Worm (Caenorhabditis elegans) whole organism, L4 larva: Measurements from ENCODE around the gene W09D6.1.

Experiments used
- F10B5.3 ChIP-seq: sonication (generic microtip); optimal IDR thresholded peaks from 2 replicates; lab custom pipeline; 2016; ENCODE audit warnings: mild to moderate bottlenecking, missing genetic modification characterization, missing compliant biosample characterization
- F37D6.2 ChIP-seq: sonication (generic microtip); optimal IDR thresholded peaks from 2 replicates; lab custom pipeline; 2016; ENCODE audit warnings: mild to moderate bottlenecking, missing genetic modification characterization, missing compliant biosample characterization
- F44E2.7 ChIP-seq: fragments of 200-800 bp; sonication (Bioruptor generic); IDR thresholded peaks from 2 replicates; pipeline ENCODE4 v2.1.2; 2022; ENCODE audit warnings: missing genetic modification characterization, missing compliant biosample characterization
- T20F7.1 ChIP-seq: fragments of 200-800 bp; sonication (Bioruptor generic); optimal IDR thresholded peaks from 2 replicates; lab custom pipeline; 2018; ENCODE audit warnings: mild to moderate bottlenecking, missing genetic modification characterization, missing compliant biosample characterization
- ZK546.5 ChIP-seq, 2 experiments: sonication (generic microtip); optimal IDR thresholded peaks; 2 replicates each; lab custom pipeline; 2017; ENCODE audit warnings: missing biosample characterization in 2 of 2, missing genetic modification characterization in 2 of 2
- aly-2 ChIP-seq: sonication (generic microtip); optimal IDR thresholded peaks from 2 replicates; lab custom pipeline; 2018; ENCODE audit warnings: missing biosample characterization, missing genetic modification characterization
- attf-4 ChIP-seq: sonication (generic microtip); optimal IDR thresholded peaks from 3 replicates; lab custom pipeline; 2017; ENCODE audit warnings: missing biosample characterization, missing genetic modification characterization
- ceh-28 ChIP-seq: fragments of 150-350 bp; optimal IDR thresholded peaks from 2 replicates; lab custom pipeline; 2014; ENCODE audit warnings: missing biosample characterization, missing genetic modification reagents, missing genetic modification characterization
- ceh-62 ChIP-seq: sonication (generic microtip); optimal IDR thresholded peaks from 2 replicates; lab custom pipeline; 2017; ENCODE audit warnings: missing biosample characterization, missing genetic modification characterization
- cey-2 ChIP-seq: sonication (generic microtip); optimal IDR thresholded peaks from 3 replicates; lab custom pipeline; 2017; ENCODE audit warnings: missing genetic modification characterization, mild to moderate bottlenecking, missing compliant biosample characterization, antibody characterized with exemption, borderline replicate concordance; ENCODE audit not compliant: insufficient read depth
- daf-12 ChIP-seq: fragments of 150-350 bp; optimal IDR thresholded peaks from 2 replicates; lab custom pipeline; 2014; ENCODE audit warnings: missing biosample characterization, missing genetic modification reagents, missing genetic modification characterization
- daf-16 ChIP-seq, 3 experiments: sonication (generic microtip); optimal IDR thresholded peaks; 2 replicates each; lab custom pipeline; 2016 to 2017; ENCODE audit warnings: missing genetic modification characterization in 3 of 3, missing genetic modification reagents in 3 of 3, mild to moderate bottlenecking in 2 of 3, missing compliant biosample characterization in 2 of 3, missing biosample characterization in 1 of 3, moderate library complexity in 1 of 3
- daf-19 ChIP-seq: fragments of 200-800 bp; sonication (Bioruptor generic); conservative IDR thresholded peaks from 2 replicates; pipeline ENCODE4 v1.3.6; 2022; ENCODE audit warnings: missing genetic modification characterization, missing compliant biosample characterization
- daf-8 ChIP-seq: fragments of 200-800 bp; sonication (Bioruptor generic); IDR thresholded peaks from 2 replicates; pipeline ENCODE4 v1.3.6; 2022; ENCODE audit warnings: missing genetic modification characterization, missing compliant biosample characterization
- dmd-6 ChIP-seq: fragments of 200-800 bp; sonication (Bioruptor generic); IDR thresholded peaks from 2 replicates; pipeline ENCODE4 v1.3.6; 2022; ENCODE audit warnings: missing genetic modification reagents, missing genetic modification characterization, missing compliant biosample characterization
- dmd-8 ChIP-seq: fragments of 200-800 bp; sonication (Bioruptor generic); IDR thresholded peaks from 2 replicates; pipeline ENCODE4 v1.3.6; 2022; ENCODE audit warnings: missing genetic modification characterization, missing compliant biosample characterization
- dmd-9 ChIP-seq: fragments of 200-800 bp; sonication (Bioruptor generic); IDR thresholded peaks from 2 replicates; pipeline ENCODE4 v1.3.6; 2022; ENCODE audit warnings: missing genetic modification reagents, missing genetic modification characterization, missing compliant biosample characterization
- dve-1 ChIP-seq: sonication (generic microtip); optimal IDR thresholded peaks from 2 replicates; lab custom pipeline; 2017; ENCODE audit warnings: antibody characterized with exemption, mild to moderate bottlenecking, missing genetic modification characterization, missing compliant biosample characterization; ENCODE audit not compliant: insufficient read depth
- egl-27 ChIP-seq: sonication (generic microtip); optimal IDR thresholded peaks from 3 replicates; lab custom pipeline; 2017; ENCODE audit warnings: missing biosample characterization, missing genetic modification reagents, missing genetic modification characterization
- fos-1 ChIP-seq: fragments of 150-350 bp; optimal IDR thresholded peaks from 2 replicates; lab custom pipeline; 2014; ENCODE audit warnings: missing biosample characterization, missing genetic modification characterization
- gei-8 ChIP-seq: fragments of 200-800 bp; sonication (Bioruptor generic); optimal IDR thresholded peaks from 2 replicates; lab custom pipeline; 2018; ENCODE audit warnings: mild to moderate bottlenecking, missing genetic modification characterization, missing compliant biosample characterization
- hif-1 ChIP-seq, 2 experiments: sonication (generic microtip); optimal IDR thresholded peaks; 2 replicates each; lab custom pipeline; 2016 to 2017; ENCODE audit warnings: missing compliant biosample characterization in 2 of 2, missing genetic modification characterization in 2 of 2, missing genetic modification reagents in 2 of 2, missing genotype in 2 of 2, mild to moderate bottlenecking in 1 of 2
- hlh-30 ChIP-seq: sonication (generic microtip); optimal IDR thresholded peaks from 2 replicates; lab custom pipeline; 2017; ENCODE audit warnings: antibody characterized with exemption, mild to moderate bottlenecking, missing genetic modification characterization, missing compliant biosample characterization; ENCODE audit not compliant: insufficient read depth
- lim-7 ChIP-seq: fragments of 200-800 bp; sonication (Bioruptor generic); IDR thresholded peaks from 2 replicates; pipeline ENCODE4 v1.3.6; 2022; ENCODE audit warnings: missing genetic modification characterization, missing compliant biosample characterization
- lin-1 ChIP-seq: fragments of 200-800 bp; sonication (Bioruptor generic); IDR thresholded peaks from 2 replicates; pipeline ENCODE4 v1.3.6; 2022; ENCODE audit warnings: missing genetic modification reagents, missing genetic modification characterization, missing compliant biosample characterization
- lin-13 ChIP-seq: fragments of 150-350 bp; optimal IDR thresholded peaks from 2 replicates; lab custom pipeline; 2014; ENCODE audit warnings: missing biosample characterization, missing genetic modification reagents, missing genetic modification characterization
- mdt-29 ChIP-seq: fragments of 200-800 bp; sonication (Bioruptor generic); IDR thresholded peaks from 2 replicates; pipeline ENCODE4 v1.3.6; 2022; ENCODE audit warnings: missing genetic modification reagents, missing genetic modification characterization, missing compliant biosample characterization
- mep-1 ChIP-seq: fragments of 150-350 bp; sonication (generic microtip); optimal IDR thresholded peaks from 3 replicates; lab custom pipeline; 2014; ENCODE audit warnings: missing biosample characterization, missing genetic modification characterization
- nhr-11 ChIP-seq: fragments of 150-350 bp; optimal IDR thresholded peaks from 2 replicates; lab custom pipeline; 2014; ENCODE audit warnings: missing biosample characterization, missing genetic modification characterization
- nhr-237 ChIP-seq: sonication (generic microtip); optimal IDR thresholded peaks from 2 replicates; lab custom pipeline; 2017; ENCODE audit warnings: missing biosample characterization, missing genetic modification characterization
- nhr-25 ChIP-seq: sonication (generic microtip); optimal IDR thresholded peaks from 2 replicates; lab custom pipeline; 2017; ENCODE audit warnings: missing genetic modification characterization, mild to moderate bottlenecking, missing compliant biosample characterization, antibody characterized with exemption, moderate library complexity, borderline replicate concordance; ENCODE audit not compliant: insufficient read depth
- nhr-41 ChIP-seq: fragments of 200-800 bp; sonication (Bioruptor generic); IDR thresholded peaks from 2 replicates; pipeline ENCODE4 v1.3.6; 2022; ENCODE audit warnings: missing genetic modification reagents, missing genetic modification characterization, missing compliant biosample characterization
- nhr-6 ChIP-seq: fragments of 150-350 bp; optimal IDR thresholded peaks from 2 replicates; lab custom pipeline; 2014; ENCODE audit warnings: missing biosample characterization, missing genetic modification characterization
- nhr-76 ChIP-seq: fragments of 150-350 bp; optimal IDR thresholded peaks from 2 replicates; lab custom pipeline; 2014; ENCODE audit warnings: missing biosample characterization, missing genetic modification characterization
- pha-4 ChIP-seq, 2 experiments: fragments of 150-350 bp in 1 of 2; fragments of 200-800 bp in 1 of 2; sonication (Bioruptor generic) in 1 of 2; IDR thresholded peaks in 1 of 2; optimal IDR thresholded peaks in 1 of 2; 2 replicates each; pipeline versions ENCODE4 v1.3.6 to Lab custom; 2014 to 2022; ENCODE audit warnings: missing genetic modification characterization in 2 of 2, missing genetic modification reagents in 2 of 2, missing biosample characterization in 1 of 2, missing compliant biosample characterization in 1 of 2
- php-3 ChIP-seq: fragments of 200-800 bp; sonication (Bioruptor generic); IDR thresholded peaks from 2 replicates; pipeline ENCODE4 v1.3.6; 2022; ENCODE audit warnings: missing genetic modification reagents, missing genetic modification characterization, missing compliant biosample characterization
- rbr-2 ChIP-seq: sonication (generic microtip); optimal IDR thresholded peaks from 2 replicates; lab custom pipeline; 2016; ENCODE audit warnings: missing genotype, missing genetic modification characterization, missing compliant biosample characterization
- saeg-2 ChIP-seq: fragments of 200-800 bp; sonication (Bioruptor generic); IDR thresholded peaks from 2 replicates; pipeline ENCODE4 v1.3.6; 2022; ENCODE audit warnings: missing genetic modification reagents, missing genetic modification characterization, missing compliant biosample characterization
- set-16 ChIP-seq: fragments of 200-800 bp; sonication (Bioruptor generic); IDR thresholded peaks from 2 replicates; pipeline ENCODE4 v1.3.6; 2022; ENCODE audit warnings: missing genetic modification reagents, missing genetic modification characterization, missing compliant biosample characterization
- spr-1 ChIP-seq: sonication (generic microtip); optimal IDR thresholded peaks from 2 replicates; lab custom pipeline; 2016; ENCODE audit warnings: mild to moderate bottlenecking, missing genetic modification characterization, missing compliant biosample characterization
- spr-3 ChIP-seq: fragments of 200-800 bp; sonication (Bioruptor generic); optimal IDR thresholded peaks from 2 replicates; lab custom pipeline; 2018; ENCODE audit warnings: mild to moderate bottlenecking, missing genetic modification characterization, missing compliant biosample characterization
- tra-1 ChIP-seq: fragments of 200-800 bp; sonication (Bioruptor generic); IDR thresholded peaks from 2 replicates; pipeline ENCODE4 v1.3.6; 2022; ENCODE audit warnings: missing genetic modification reagents, missing genetic modification characterization, missing compliant biosample characterization
- unc-130 ChIP-seq: sonication (generic microtip); optimal IDR thresholded peaks from 2 replicates; lab custom pipeline; 2016; ENCODE audit warnings: missing genetic modification reagents, missing genetic modification characterization, missing compliant biosample characterization
- unc-62 ChIP-seq, 3 experiments: fragments of 150-350 bp in 1 of 3; sonication (generic microtip); optimal IDR thresholded peaks in 2 of 3; peaks in 1 of 3; 1 replicate in 1 of 3; 2 replicates in 2 of 3; lab custom pipeline; 2014 to 2017; ENCODE audit warnings: missing biosample characterization in 3 of 3, missing genetic modification characterization in 3 of 3, missing genetic modification reagents in 3 of 3, missing genotype in 1 of 3
- vab-7 ChIP-seq: fragments of 200-800 bp; sonication (Bioruptor generic); IDR thresholded peaks from 2 replicates; pipeline ENCODE4 v1.3.6; 2022; ENCODE audit warnings: missing genetic modification reagents, missing genetic modification characterization, missing compliant biosample characterization
- zag-1 ChIP-seq: fragments of 150-350 bp; optimal IDR thresholded peaks from 2 replicates; lab custom pipeline; 2014; ENCODE audit warnings: missing biosample characterization, missing genetic modification characterization
- zfp-3 ChIP-seq: fragments of 200-800 bp; sonication (Bioruptor generic); conservative IDR thresholded peaks from 2 replicates; pipeline ENCODE4 v1.3.6; 2022; ENCODE audit warnings: missing genetic modification reagents, missing genetic modification characterization, missing compliant biosample characterization
- ztf-11 ChIP-seq: fragments of 150-350 bp; optimal IDR thresholded peaks from 2 replicates; lab custom pipeline; 2014; ENCODE audit warnings: missing biosample characterization, missing genetic modification characterization
- ztf-7 ChIP-seq: fragments of 150-350 bp; optimal IDR thresholded peaks from 2 replicates; lab custom pipeline; 2014; ENCODE audit warnings: missing biosample characterization, missing genetic modification characterization

Gene W09D6.1

ce11 chrIII:11090112-11090648, 21.5 kb downstream of the W09D6.1 start:
- TF ChIP-seq dmd-6 (GFP tag; lab: Robert Waterston, UW) (0 out of 2 replicates have a peak, but pooled peaks have one; percentile 23), dmd-9 (GFP tag; lab: Robert Waterston, UW) (0 out of 2 replicates have a peak, but pooled peaks have one; percentile 17), F37D6.2 (tag; lab: Kevin White, UChicago) (no peak), lin-1 (GFP tag; lab: Robert Waterston, UW) (no peak), attf-4 (tag; lab: Kevin White, UChicago) (no peak), mdt-29 (GFP tag; lab: Robert Waterston, UW) (peak; percentile 37; the same call in 1 of the 2 replicates), daf-19 (GFP tag; lab: Robert Waterston, UW) (no peak), unc-62 (GFP tag; optimal IDR thresholded peaks at IDR 0.05 in 1 of 2; lab: Kevin White, UChicago) (no peak), unc-62 (tag; optimal IDR thresholded peaks at IDR 0.05; lab: Kevin White, UChicago) (no peak), rbr-2 (tag; lab: Kevin White, UChicago) (no peak), saeg-2 (no peak), nhr-25 (tag; lab: Kevin White, UChicago) (peak; percentile 65), F44E2.7 (GFP tag; lab: Robert Waterston, UW) (no peak), ztf-11 (tag; lab: Kevin White, UChicago) (no peak), dve-1 (tag; lab: Kevin White, UChicago) (peak; percentile 40), unc-130 (no peak), hif-1 (tag; optimal IDR thresholded peaks at IDR 0.05; lab: Kevin White, UChicago) (no peak), ceh-62 (tag; lab: Kevin White, UChicago) (no peak), zag-1 (tag; lab: Kevin White, UChicago) (no peak), spr-1 (tag; lab: Kevin White, UChicago) (peak; percentile 24), nhr-237 (tag; lab: Kevin White, UChicago) (no peak), T20F7.1 (GFP tag; lab: Kevin White, UChicago) (no peak), aly-2 (tag; lab: Kevin White, UChicago) (no peak), nhr-41 (no peak), daf-8 (GFP tag; lab: Robert Waterston, UW) (no peak), vab-7 (peak; percentile 42; the same call in 1 of the 2 replicates), ceh-28 (no peak), set-16 (GFP tag; lab: Robert Waterston, UW) (no peak), F10B5.3 (tag; lab: Kevin White, UChicago) (no peak), hlh-30 (tag; lab: Kevin White, UChicago) (no peak), ztf-7 (tag; lab: Kevin White, UChicago) (no peak), cey-2 (no peak), ZK546.5 (tag; optimal IDR thresholded peaks at IDR 0.05; lab: Kevin White, UChicago) (no peak), zfp-3 (GFP tag; lab: Robert Waterston, UW) (no peak), daf-12 (tag; lab: Kevin White, UChicago) (no peak), lin-13 (GFP tag; lab: Kevin White, UChicago) (peak; percentile 30), mep-1 (tag; lab: Kevin White, UChicago) (peak; percentile 49), nhr-6 (tag; lab: Kevin White, UChicago) (no peak), spr-3 (no peak), daf-16 (GFP tag; optimal IDR thresholded peaks at IDR 0.05; lab: Kevin White, UChicago) (no peak), daf-16 (tag; optimal IDR thresholded peaks at IDR 0.05; lab: Kevin White, UChicago) (peak; percentile 64), tra-1 (GFP tag; lab: Robert Waterston, UW) (no peak), nhr-11 (tag; lab: Kevin White, UChicago) (no peak), nhr-76 (no peak), lim-7 (GFP tag; lab: Robert Waterston, UW) (peak; percentile 66; the same call in 1 of the 2 replicates), egl-27 (tag; lab: Kevin White, UChicago) (no peak), dmd-8 (GFP tag; lab: Robert Waterston, UW) (0 out of 2 replicates have a peak, but pooled peaks have one; percentile 55), pha-4 (GFP tag; IDR thresholded peaks at IDR 0.05; lab: Robert Waterston, UW) (no peak), pha-4 (tag; optimal IDR thresholded peaks at IDR 0.05; lab: Kevin White, UChicago) (no peak), fos-1 (tag; lab: Kevin White, UChicago) (no peak), php-3 (GFP tag; lab: Robert Waterston, UW) (no peak), gei-8 (no peak)
